Worm (Caenorhabditis elegans) whole organism, L2 larva: ENCODE results near the gene pah-1.
A peak's percentile ranks its signal among the peaks of the same experiment; 100 is the strongest.

Source experiments
- C34F6.9 ChIP-seq: fragments of 150-350 bp; optimal IDR thresholded peaks from 2 replicates; lab custom pipeline; 2014; ENCODE audit warnings: missing biosample characterization, missing genetic modification characterization
- Y55F3AM.14 ChIP-seq: fragments of 200-800 bp; sonication (Bioruptor generic); optimal IDR thresholded peaks from 2 replicates; lab custom pipeline; 2018; ENCODE audit warnings: mild to moderate bottlenecking, missing genetic modification characterization, missing compliant biosample characterization
- ZK546.5 ChIP-seq: sonication (generic microtip); optimal IDR thresholded peaks from 2 replicates; lab custom pipeline; 2017; ENCODE audit warnings: missing biosample characterization, missing genetic modification characterization
- alr-1 ChIP-seq: fragments of 150-350 bp; optimal IDR thresholded peaks from 2 replicates; lab custom pipeline; 2014; ENCODE audit warnings: missing biosample characterization, missing genetic modification characterization
- aly-2 ChIP-seq: fragments of 150-350 bp; optimal IDR thresholded peaks from 2 replicates; lab custom pipeline; 2014; ENCODE audit warnings: missing biosample characterization, missing genetic modification characterization
- ama-1 ChIP-seq: fragments of 150-350 bp; optimal IDR thresholded peaks from 2 replicates; lab custom pipeline; 2018; ENCODE audit warnings: inconsistent platforms
- blmp-1 ChIP-seq: sonication (generic microtip); optimal IDR thresholded peaks from 2 replicates; lab custom pipeline; 2017; ENCODE audit warnings: missing genetic modification characterization, mild to moderate bottlenecking, missing compliant biosample characterization, antibody characterized with exemption, moderate library complexity; ENCODE audit not compliant: insufficient read depth
- ceh-16 ChIP-seq: fragments of 150-350 bp; optimal IDR thresholded peaks from 2 replicates; lab custom pipeline; 2014; ENCODE audit warnings: missing biosample characterization, missing genetic modification characterization
- crh-2 ChIP-seq: sonication (generic microtip); optimal IDR thresholded peaks from 2 replicates; lab custom pipeline; 2017; ENCODE audit warnings: missing biosample characterization, missing genetic modification characterization
- egl-27 ChIP-seq: sonication (generic microtip); optimal IDR thresholded peaks from 3 replicates; lab custom pipeline; 2017; ENCODE audit warnings: missing biosample characterization, missing genetic modification reagents, missing genetic modification characterization
- elt-1 ChIP-seq: fragments of 150-350 bp; optimal IDR thresholded peaks from 2 replicates; lab custom pipeline; 2014; ENCODE audit warnings: missing biosample characterization, missing genetic modification characterization
- elt-3 ChIP-seq: sonication (generic microtip); optimal IDR thresholded peaks from 2 replicates; lab custom pipeline; 2017; ENCODE audit warnings: missing biosample characterization, missing genetic modification characterization
- fos-1 ChIP-seq: fragments of 150-350 bp; optimal IDR thresholded peaks from 2 replicates; lab custom pipeline; 2014; ENCODE audit warnings: missing biosample characterization, missing genetic modification characterization
- gmeb-1 ChIP-seq: fragments of 150-350 bp; optimal IDR thresholded peaks from 2 replicates; lab custom pipeline; 2014; ENCODE audit warnings: missing biosample characterization, missing genetic modification characterization
- lin-11 ChIP-seq: fragments of 150-350 bp; sonication (generic microtip); optimal IDR thresholded peaks from 2 replicates; lab custom pipeline; 2014; ENCODE audit warnings: missing biosample characterization, missing genetic modification characterization, inconsistent platforms, mixed read lengths
- lin-13 ChIP-seq: fragments of 150-350 bp; optimal IDR thresholded peaks from 2 replicates; lab custom pipeline; 2014; ENCODE audit warnings: missing biosample characterization, missing genetic modification reagents, missing genetic modification characterization
- lin-39 ChIP-seq: fragments of 150-350 bp; optimal IDR thresholded peaks from 2 replicates; lab custom pipeline; 2014; ENCODE audit warnings: missing biosample characterization, missing genetic modification reagents, missing genetic modification characterization
- lsy-2 ChIP-seq, 2 experiments: fragments of 150-350 bp in 1 of 2; sonication (generic microtip) in 1 of 2; optimal IDR thresholded peaks; 2 replicates each; lab custom pipeline; 2014 to 2017; ENCODE audit warnings: missing biosample characterization in 2 of 2, missing genetic modification characterization in 2 of 2
- mab-5 ChIP-seq: fragments of 150-350 bp; optimal IDR thresholded peaks from 2 replicates; lab custom pipeline; 2014; ENCODE audit warnings: missing biosample characterization, missing genetic modification characterization
- mdl-1 ChIP-seq, 2 experiments: fragments of 150-350 bp in 1 of 2; sonication (generic microtip) in 1 of 2; optimal IDR thresholded peaks; 2 replicates each; lab custom pipeline; 2017; ENCODE audit warnings: missing biosample characterization in 2 of 2, missing genetic modification characterization in 2 of 2
- nhr-12 ChIP-seq: fragments of 150-350 bp; optimal IDR thresholded peaks from 2 replicates; lab custom pipeline; 2014; ENCODE audit warnings: missing biosample characterization, missing genetic modification characterization
- nhr-129 ChIP-seq: fragments of 150-350 bp; optimal IDR thresholded peaks from 2 replicates; lab custom pipeline; 2014; ENCODE audit warnings: missing biosample characterization, missing genetic modification characterization
- nhr-21 ChIP-seq: fragments of 150-350 bp; optimal IDR thresholded peaks from 2 replicates; lab custom pipeline; 2014; ENCODE audit warnings: missing biosample characterization, missing genetic modification characterization
- nhr-25 ChIP-seq: fragments of 150-350 bp; sonication (generic microtip); optimal IDR thresholded peaks from 3 replicates; lab custom pipeline; 2014; ENCODE audit warnings: missing biosample characterization, missing genetic modification characterization
- nhr-6 ChIP-seq: fragments of 150-350 bp; optimal IDR thresholded peaks from 2 replicates; lab custom pipeline; 2014; ENCODE audit warnings: missing biosample characterization, missing genetic modification characterization
- nhr-77 ChIP-seq: fragments of 150-350 bp; optimal IDR thresholded peaks from 2 replicates; lab custom pipeline; 2014; ENCODE audit warnings: missing biosample characterization, missing genetic modification characterization
- peb-1 ChIP-seq: fragments of 150-350 bp; optimal IDR thresholded peaks from 2 replicates; lab custom pipeline; 2014; ENCODE audit warnings: missing biosample characterization, missing genetic modification characterization
- sem-4 ChIP-seq: fragments of 150-350 bp; optimal IDR thresholded peaks from 2 replicates; lab custom pipeline; 2014; ENCODE audit warnings: missing biosample characterization, missing genetic modification reagents, missing genetic modification characterization
- sma-3 ChIP-seq: sonication (generic microtip); optimal IDR thresholded peaks from 2 replicates; lab custom pipeline; 2016; ENCODE audit warnings: missing genetic modification reagents, missing genetic modification characterization, missing compliant biosample characterization
- sma-9 ChIP-seq, 2 experiments: fragments of 150-350 bp in 1 of 2; sonication (generic microtip) in 1 of 2; optimal IDR thresholded peaks; 2 replicates each; lab custom pipeline; 2014 to 2016; ENCODE audit warnings: missing genetic modification characterization in 2 of 2, mild to moderate bottlenecking in 1 of 2, missing biosample characterization in 1 of 2, missing compliant biosample characterization in 1 of 2, missing genetic modification reagents in 1 of 2, moderate library complexity in 1 of 2
- unc-39 ChIP-seq: fragments of 150-350 bp; optimal IDR thresholded peaks from 2 replicates; lab custom pipeline; 2014; ENCODE audit warnings: missing biosample characterization, missing genetic modification characterization
- unc-55 ChIP-seq: fragments of 150-350 bp; sonication (generic microtip); optimal IDR thresholded peaks from 3 replicates; lab custom pipeline; 2014; ENCODE audit warnings: missing biosample characterization, missing genetic modification reagents, missing genetic modification characterization
- unc-62 ChIP-seq: fragments of 150-350 bp; optimal IDR thresholded peaks from 2 replicates; lab custom pipeline; 2014; ENCODE audit warnings: missing biosample characterization, missing genetic modification reagents, missing genetic modification characterization
- zag-1 ChIP-seq: fragments of 150-350 bp; optimal IDR thresholded peaks from 2 replicates; lab custom pipeline; 2014; ENCODE audit warnings: missing biosample characterization, missing genetic modification characterization
- ztf-11 ChIP-seq: sonication (generic microtip); optimal IDR thresholded peaks from 2 replicates; lab custom pipeline; 2017; ENCODE audit warnings: missing biosample characterization, missing genetic modification characterization
- ztf-4 ChIP-seq: fragments of 150-350 bp; optimal IDR thresholded peaks from 2 replicates; lab custom pipeline; 2014; ENCODE audit warnings: missing biosample characterization, missing genetic modification characterization

Gene pah-1

DNA sequence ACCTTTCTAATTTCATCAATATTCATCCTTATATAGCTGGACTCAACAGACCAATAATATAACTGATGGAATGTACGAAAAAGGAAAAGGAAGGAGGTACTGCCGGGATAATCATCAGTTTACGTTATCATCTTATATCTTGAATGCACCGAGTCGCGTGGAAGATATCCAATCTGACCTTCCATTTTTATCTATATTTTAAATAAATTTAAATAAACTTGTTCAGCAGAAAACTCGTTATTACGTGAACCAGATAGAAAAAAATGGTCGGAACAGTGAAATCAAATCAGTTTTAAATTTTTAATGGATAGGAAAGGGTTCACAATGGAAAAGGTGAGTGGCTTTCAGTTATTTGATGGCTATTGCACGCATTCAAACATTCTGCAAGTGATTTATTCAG, at the start of gene pah-1:
Gene pah-1 (minus strand): TSS at position 101 of the 400 bp plus-strand sequence.
- TF ChIP-seq lin-11 (tag; lab: Kevin White, UChicago) (no peak), sem-4 (no peak), unc-39 (tag; lab: Kevin White, UChicago) (no peak), gmeb-1 (no peak), lin-39 (tag; lab: Kevin White, UChicago) (no peak), mdl-1 (tag; optimal IDR thresholded peaks at IDR 0.05; lab: Kevin White, UChicago) (no peak), sma-3 (GFP tag; lab: Kevin White, UChicago) (no peak), ztf-4 (tag; lab: Kevin White, UChicago) (no peak), nhr-25 (tag; lab: Kevin White, UChicago) (no peak), elt-3 (tag; lab: Kevin White, UChicago) (no peak), blmp-1 (no peak), nhr-12 (tag; lab: Kevin White, UChicago) (no peak), mab-5 (tag; lab: Kevin White, UChicago) (no peak), C34F6.9 (tag; lab: Kevin White, UChicago) (no peak), unc-62 (GFP tag; lab: Kevin White, UChicago) (no peak), ama-1 (lab: Kevin White, UChicago) (no peak), sma-9 (GFP tag; optimal IDR thresholded peaks at IDR 0.05; lab: Kevin White, UChicago) (no peak), sma-9 (tag; optimal IDR thresholded peaks at IDR 0.05; lab: Kevin White, UChicago) (no peak), elt-1 (no peak)

DNA sequence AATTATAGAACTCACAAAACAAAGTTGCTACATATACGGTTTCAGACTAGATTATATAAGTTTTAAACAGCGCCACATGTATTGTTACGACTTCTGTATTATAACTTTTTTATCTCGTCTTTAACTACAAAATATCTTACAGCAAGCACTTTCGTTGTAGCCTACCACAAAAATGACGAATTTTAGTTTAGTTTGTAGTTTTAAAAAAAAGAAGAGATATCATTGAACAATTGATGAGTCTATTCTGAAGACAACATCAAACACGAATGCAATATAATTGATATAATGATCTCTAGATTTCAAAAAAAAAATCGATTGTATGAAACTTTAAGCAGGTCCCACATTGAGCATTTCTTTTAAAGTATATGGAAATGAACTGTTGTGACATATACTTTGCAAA, 47.4 kb upstream of the pah-1 start:
- TF ChIP-seq ztf-11 = no peak
- TF ChIP-seq Y55F3AM.14 = no peak
- TF ChIP-seq nhr-25 (tag; lab: Kevin White, UChicago) = peak; percentile 4
- TF ChIP-seq blmp-1 = no peak

ce11 chrII:8813659-8814058, 46.9 kb upstream of the pah-1 start:
- TF ChIP-seq sma-3 (GFP tag; lab: Kevin White, UChicago) = peak; percentile 84
- no peak for TF ChIP-seq lin-13 (GFP tag; lab: Kevin White, UChicago)
- TF ChIP-seq nhr-21 = peak; percentile 98
- no peak for TF ChIP-seq zag-1 (tag; lab: Kevin White, UChicago)
- TF ChIP-seq ZK546.5 (tag; lab: Kevin White, UChicago) = no peak
- TF ChIP-seq nhr-129 (tag; lab: Kevin White, UChicago) = peak; percentile 79
- TF ChIP-seq fos-1 = no peak
- no peak for TF ChIP-seq ceh-16 (tag; lab: Kevin White, UChicago)
- TF ChIP-seq gmeb-1 = peak; percentile 15
- TF ChIP-seq lsy-2 (tag; optimal IDR thresholded peaks at IDR 0.05; lab: Kevin White, UChicago) = peak in 1 of 2 experiments; percentile 22
- peak; percentile 52 for TF ChIP-seq blmp-1
- TF ChIP-seq C34F6.9 (tag; lab: Kevin White, UChicago) = no peak
- peak; percentile 63 for TF ChIP-seq egl-27 (tag; lab: Kevin White, UChicago)
- peak; percentile 89 for TF ChIP-seq nhr-25 (tag; lab: Kevin White, UChicago)
- peak; percentile 63 for TF ChIP-seq nhr-6 (tag; lab: Kevin White, UChicago)
- no peak for TF ChIP-seq unc-55 (GFP tag; lab: Kevin White, UChicago)
- TF ChIP-seq ztf-11 = no peak
- peak; percentile 56 for TF ChIP-seq crh-2 (tag; lab: Kevin White, UChicago)
- no peak for TF ChIP-seq alr-1 (tag; lab: Kevin White, UChicago)
- peak; percentile 81 for TF ChIP-seq sma-9 (GFP tag; optimal IDR thresholded peaks at IDR 0.05; lab: Kevin White, UChicago)
- no peak for TF ChIP-seq sma-9 (tag; optimal IDR thresholded peaks at IDR 0.05; lab: Kevin White, UChicago)
- no peak for TF ChIP-seq nhr-77 (tag; lab: Kevin White, UChicago)

DNA sequence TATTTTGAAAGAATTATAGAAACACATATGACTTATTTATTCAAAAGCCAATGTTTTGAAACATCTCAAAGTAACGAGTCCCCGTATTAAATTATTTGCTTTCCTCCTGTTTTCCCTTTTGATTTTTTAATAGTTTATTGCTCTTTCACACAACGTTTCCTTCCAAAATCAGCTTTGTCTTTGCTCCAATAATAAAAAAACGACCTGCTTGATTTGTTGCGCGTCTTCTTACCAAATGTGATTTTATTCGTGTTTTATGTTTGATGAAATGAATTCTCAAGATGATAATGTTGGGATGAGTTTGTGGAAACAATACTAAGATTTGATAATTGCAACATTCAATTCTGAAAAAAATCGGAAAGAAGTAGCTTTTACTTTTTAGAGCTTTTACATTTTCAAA, 45.5 kb upstream of the pah-1 start:
- peak; percentile 42 for TF ChIP-seq ama-1 (lab: Kevin White, UChicago)
- TF ChIP-seq nhr-21 = peak; percentile 17
- TF ChIP-seq aly-2 (tag; lab: Kevin White, UChicago) = no peak
- no peak for TF ChIP-seq peb-1 (tag; lab: Kevin White, UChicago)
- peak; percentile 4 for TF ChIP-seq ztf-4 (tag; lab: Kevin White, UChicago)
- peak; percentile 3 for TF ChIP-seq C34F6.9 (tag; lab: Kevin White, UChicago)
